Fruit fly (Drosophila melanogaster): ENCODE results near the gene CG34174.
A peak's percentile ranks its signal among the peaks of the same experiment; 100 is the strongest.

Gene CG34174

DNA sequence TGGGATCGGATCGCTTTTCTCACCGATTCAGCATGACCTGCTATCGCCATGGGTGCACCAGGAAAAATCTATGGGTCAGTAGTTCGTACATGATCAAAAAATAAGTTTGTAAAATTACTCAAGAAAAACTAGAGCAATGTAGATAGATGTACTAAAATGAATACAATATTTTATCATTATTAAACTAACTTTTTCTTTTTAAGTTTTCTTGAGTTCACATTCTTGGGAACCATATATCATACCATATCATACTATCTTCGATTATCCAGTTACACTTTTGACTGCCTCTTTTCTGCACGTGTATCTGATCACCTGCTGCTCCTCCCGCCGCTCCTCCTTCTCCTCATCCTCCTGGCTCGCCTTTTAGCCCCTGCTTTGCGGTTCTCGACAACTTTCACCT is 28.7 kb upstream of the CG34174 start (continued):
- TF ChIP-seq Hr4 (GFP tag; optimal IDR thresholded peaks at IDR 0.05) (peak; percentile 47), topi (GFP tag; optimal IDR thresholded peaks at IDR 0.05) (peak; percentile 29), Lpt (GFP tag; optimal IDR thresholded peaks at IDR 0.05) (no peak), lz (GFP tag; optimal IDR thresholded peaks at IDR 0.05) (peak; percentile 36), CG3919 (GFP tag; optimal IDR thresholded peaks at IDR 0.05) (peak; percentile 40), Hr39 (GFP tag; optimal IDR thresholded peaks at IDR 0.05) (peak; percentile 19), CG7368 (GFP tag; optimal IDR thresholded peaks at IDR 0.05) (peak; percentile 8), CG6163 (GFP tag; IDR thresholded peaks at IDR 0.05) (0 out of 3 replicates have a peak, but pooled peaks have one; percentile 27), Sox102F (GFP tag; optimal IDR thresholded peaks at IDR 0.05) (peak; percentile 20), CG6276 (GFP tag; optimal IDR thresholded peaks at IDR 0.05) (peak; percentile 66), Sox15 (GFP tag; optimal IDR thresholded peaks at IDR 0.05) (no peak), CG6792 (GFP tag; optimal IDR thresholded peaks at IDR 0.05) (peak; percentile 54), CG32006 (GFP tag; optimal IDR thresholded peaks at IDR 0.05) (peak; percentile 87), fd85E (GFP tag; optimal IDR thresholded peaks at IDR 0.05) (no peak), dsx (GFP tag; optimal IDR thresholded peaks at IDR 0.05; ENCODE audit: poor library complexity, severe bottlenecking) (no peak), OdsH (GFP tag; optimal IDR thresholded peaks at IDR 0.05) (peak; percentile 64)

- no peak for TF ChIP-seq vri (GFP tag; optimal IDR thresholded peaks at IDR 0.05)
- no peak for TF ChIP-seq cyc (GFP tag; optimal IDR thresholded peaks at IDR 0.05)
- no peak for TF ChIP-seq CG9139 (GFP tag; optimal IDR thresholded peaks at IDR 0.05)
These were observed 26.7 kb upstream of the CG34174 start for dm6 chr2L:2187411-2187810.

DNA sequence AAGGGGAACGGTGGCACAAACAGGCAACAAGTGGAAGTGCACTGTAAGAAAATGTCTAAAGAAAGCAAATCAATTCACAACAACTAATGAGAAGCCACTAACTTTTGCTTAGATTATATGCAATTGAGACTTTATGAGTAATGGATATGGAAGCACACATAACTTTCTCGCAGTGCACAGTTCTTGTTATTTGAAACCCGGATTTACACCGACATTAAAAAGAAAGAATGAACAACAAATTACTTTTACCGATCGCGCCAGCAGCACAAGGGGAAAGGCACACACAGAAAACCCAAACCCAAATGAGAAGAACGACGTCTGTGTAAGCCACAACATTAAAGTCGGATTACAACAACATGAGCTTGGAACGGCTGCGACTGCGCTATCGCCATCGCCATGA is 25.0 kb upstream of the CG34174 start:
- TF ChIP-seq Blimp-1 (GFP tag; optimal IDR thresholded peaks at IDR 0.05) = peak; percentile 64
- TF ChIP-seq Smox (GFP tag; optimal IDR thresholded peaks at IDR 0.05) = peak; percentile 84
- peak; percentile 88 for TF ChIP-seq topi (GFP tag; optimal IDR thresholded peaks at IDR 0.05)
- peak; percentile 75 for TF ChIP-seq Ets21C (GFP tag; optimal IDR thresholded peaks at IDR 0.05)
- peak; percentile 81 for TF ChIP-seq CG3919 (GFP tag; optimal IDR thresholded peaks at IDR 0.05)
- TF ChIP-seq Hr4 (GFP tag; optimal IDR thresholded peaks at IDR 0.05) = peak; percentile 53
- TF ChIP-seq acj6 (GFP tag; optimal IDR thresholded peaks at IDR 0.05) = peak; percentile 76
- TF ChIP-seq Sox14 (GFP tag; optimal IDR thresholded peaks at IDR 0.05) = peak; percentile 81
- TF ChIP-seq CG6808 (GFP tag; optimal IDR thresholded peaks at IDR 0.05) = no peak
- peak; percentile 35 for TF ChIP-seq Eip93F (GFP tag; optimal IDR thresholded peaks at IDR 0.05)
- peak; percentile 69 for TF ChIP-seq net (GFP tag; optimal IDR thresholded peaks at IDR 0.05)
- TF ChIP-seq CG8319 (GFP tag; optimal IDR thresholded peaks at IDR 0.05) = peak; percentile 60
- peak; percentile 13 for TF ChIP-seq CG3032 (tag; optimal IDR thresholded peaks at IDR 0.05)
- TF ChIP-seq svp (GFP tag) = peak; percentile 92
- peak; percentile 84 for TF ChIP-seq Sox102F (GFP tag; optimal IDR thresholded peaks at IDR 0.05)
- TF ChIP-seq Eip75B (GFP tag; optimal IDR thresholded peaks at IDR 0.05) = peak; percentile 74
- peak; percentile 51 for TF ChIP-seq dac (GFP tag; optimal IDR thresholded peaks at IDR 0.05)
- peak; percentile 43 for TF ChIP-seq Lpt (GFP tag; optimal IDR thresholded peaks at IDR 0.05)
- peak; percentile 37 for TF ChIP-seq CG1621 (tag; optimal IDR thresholded peaks at IDR 0.05)
- TF ChIP-seq dsx (GFP tag; optimal IDR thresholded peaks at IDR 0.05; ENCODE audit: poor library complexity, severe bottlenecking) = peak; percentile 35
- peak; percentile 66 for TF ChIP-seq eg (GFP tag; IDR thresholded peaks at IDR 0.05)
- no peak for TF ChIP-seq CG16779 (tag; optimal IDR thresholded peaks at IDR 0.05)
- peak; percentile 61; the same call in 1 of the 2 replicates for TF ChIP-seq CG15336 (GFP tag; IDR thresholded peaks at IDR 0.05)
- TF ChIP-seq fd59A (GFP tag; optimal IDR thresholded peaks at IDR 0.05) = no peak
- peak; percentile 68 for TF ChIP-seq CG6854 (GFP tag; optimal IDR thresholded peaks at IDR 0.05)
- TF ChIP-seq lz (GFP tag; optimal IDR thresholded peaks at IDR 0.05) = peak; percentile 88
- peak; percentile 70 for TF ChIP-seq pdm3 (GFP tag; optimal IDR thresholded peaks at IDR 0.05)
- peak; percentile 56 for TF ChIP-seq CG34406 (GFP tag; optimal IDR thresholded peaks at IDR 0.05)
- TF ChIP-seq CG10631 (GFP tag; optimal IDR thresholded peaks at IDR 0.05) = peak; percentile 68
- peak; percentile 90 for TF ChIP-seq Met (GFP tag; optimal IDR thresholded peaks at IDR 0.05)
- peak; percentile 46 for TF ChIP-seq CG11762 (GFP tag; optimal IDR thresholded peaks at IDR 0.05; ENCODE audit: insufficient read depth)
- TF ChIP-seq CG6276 (GFP tag; optimal IDR thresholded peaks at IDR 0.05) = peak; percentile 68
- TF ChIP-seq Gug (GFP tag; IDR thresholded peaks at IDR 0.05) = no peak
- peak; percentile 12 to 35 for TF ChIP-seq salr (GFP tag; optimal IDR thresholded peaks at IDR 0.05)
- TF ChIP-seq CG6792 (GFP tag; optimal IDR thresholded peaks at IDR 0.05) = peak; percentile 78
- TF ChIP-seq spab (GFP tag; optimal IDR thresholded peaks at IDR 0.05) = peak; percentile 14
- TF ChIP-seq CG8632 (GFP tag; optimal IDR thresholded peaks at IDR 0.05) = peak; percentile 56
- peak; percentile 73 for TF ChIP-seq OdsH (GFP tag; optimal IDR thresholded peaks at IDR 0.05)

Data from whole organism, prepupa.